Fruit fly (Drosophila melanogaster): ENCODE results near the gene tal-3A.

DNA sequence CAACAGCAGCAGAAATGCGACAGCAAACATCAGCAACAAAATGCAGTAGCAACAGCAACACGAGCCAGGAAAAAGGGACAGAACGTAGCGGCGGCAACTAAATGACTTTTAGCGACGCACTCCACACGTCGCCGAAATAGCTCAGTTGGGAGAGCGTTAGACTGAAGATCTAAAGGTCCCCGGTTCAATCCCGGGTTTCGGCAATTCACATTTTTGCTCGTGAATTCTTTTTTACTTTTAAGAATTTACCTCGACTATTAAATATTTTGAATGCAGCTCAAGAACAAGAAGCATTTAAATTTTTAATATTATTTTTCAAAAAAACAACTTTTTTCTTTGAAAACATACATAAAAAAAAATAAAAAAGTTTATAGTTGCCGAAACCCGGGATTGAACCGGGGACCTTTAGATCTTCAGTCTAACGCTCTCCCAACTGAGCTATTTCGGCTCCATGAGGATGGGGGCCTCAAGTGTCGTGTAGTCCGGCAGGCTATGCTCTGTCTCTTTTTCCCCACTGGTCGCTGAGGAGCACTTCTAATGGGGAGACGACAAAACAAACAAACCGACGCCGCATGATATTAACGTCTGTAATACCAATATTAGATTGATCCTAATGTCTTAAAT, 15.0 kb upstream of the tal-3A start:
- no peak for TF ChIP-seq insv (GFP tag; optimal IDR thresholded peaks at IDR 0.05)
- TF ChIP-seq Hey (tag; optimal IDR thresholded peaks at IDR 0.05), result no peak
- TF ChIP-seq CG17829 (tag; optimal IDR thresholded peaks at IDR 0.05), result no peak
- TF ChIP-seq E2f2 (GFP tag; IDR thresholded peaks at IDR 0.05), result no peak
- no peak for TF ChIP-seq Lpt (GFP tag; optimal IDR thresholded peaks at IDR 0.05)
- peak; percentile 79 for TF ChIP-seq nerfin-2 (GFP tag; IDR thresholded peaks at IDR 0.05; ENCODE audit: partially characterized antibody)
- TF ChIP-seq org-1 (GFP tag; optimal IDR thresholded peaks at IDR 0.05), result no peak
- no peak for TF ChIP-seq wdn (GFP tag; IDR thresholded peaks at IDR 0.05)

Measured in whole organism, embryonic.